Fruit fly (Drosophila melanogaster) whole organism, wandering third instar larva: ENCODE data around the gene CG4382.

Source experiments
- CG32264 ChIP-seq: fragments of 200-800 bp; sonication (Bioruptor generic); optimal IDR thresholded peaks from 2 replicates; lab custom pipeline; 2016; ENCODE audit warnings: missing biosample characterization, missing genetic modification characterization
- CG9705 ChIP-seq: fragments of 200-800 bp; sonication (Bioruptor generic); optimal IDR thresholded peaks from 2 replicates; lab custom pipeline; 2018; ENCODE audit warnings: missing biosample characterization, mild to moderate bottlenecking, missing genetic modification characterization
- CrebA ChIP-seq: fragments of 200-800 bp; sonication (Bioruptor generic); optimal IDR thresholded peaks from 2 replicates; lab custom pipeline; 2016; ENCODE audit warnings: missing biosample characterization, mild to moderate bottlenecking, missing genetic modification characterization, borderline replicate concordance
- Dif ChIP-seq: fragments of 200-275, 200-300 bp; sonication (Bioruptor generic); optimal IDR thresholded peaks from 2 replicates; lab custom pipeline; 2018; ENCODE audit warnings: missing biosample characterization, missing genetic modification characterization; ENCODE audit not compliant: partially characterized antibody
- GATAd ChIP-seq: sonication (Bioruptor generic); optimal IDR thresholded peaks from 2 replicates; lab custom pipeline; 2016; ENCODE audit warnings: missing biosample characterization, missing genetic modification characterization
- HLH106 ChIP-seq: fragments of 200-800 bp; optimal IDR thresholded peaks from 3 replicates; lab custom pipeline; 2019; ENCODE audit warnings: missing biosample characterization, mild to moderate bottlenecking, missing genetic modification characterization, moderate library complexity
- Hnf4 ChIP-seq: fragments of 200-800 bp; sonication (Bioruptor generic); optimal IDR thresholded peaks from 2 replicates; lab custom pipeline; 2016; ENCODE audit warnings: missing biosample characterization, mild to moderate bottlenecking, missing genetic modification characterization
- Hr78 ChIP-seq: fragments of >200 bp; optimal IDR thresholded peaks from 2 replicates; lab custom pipeline; 2017; ENCODE audit warnings: missing biosample characterization, missing genetic modification characterization
- Hr83 ChIP-seq: fragments of 200-300 bp; sonication (Bioruptor generic); optimal IDR thresholded peaks from 2 replicates; lab custom pipeline; 2016; ENCODE audit warnings: missing biosample characterization, mild to moderate bottlenecking, missing genetic modification characterization, moderate library complexity; ENCODE audit not compliant: poor library complexity, severe bottlenecking
- Mio ChIP-seq: sonication (Bioruptor generic); optimal IDR thresholded peaks from 2 replicates; lab custom pipeline; 2016; ENCODE audit warnings: missing biosample characterization, missing genetic modification characterization
- Myc ChIP-seq: fragments of >200 bp; optimal IDR thresholded peaks from 2 replicates; lab custom pipeline; 2017
- N ChIP-seq: fragments of >200 bp; optimal IDR thresholded peaks from 2 replicates; lab custom pipeline; 2018; ENCODE audit warnings: missing biosample characterization, missing external identifiers, missing genetic modification characterization
- Rel ChIP-seq, 2 experiments: fragments of 200-800 bp; sonication (Bioruptor generic) in 1 of 2; optimal IDR thresholded peaks; 2 replicates in 1 of 2; 3 replicates in 1 of 2; lab custom pipeline; 2016 to 2019; ENCODE audit warnings: mild to moderate bottlenecking in 2 of 2, missing biosample characterization in 2 of 2, missing genetic modification characterization in 2 of 2, moderate library complexity in 1 of 2
- Vsx2 ChIP-seq: fragments of 200-300, 225-300 bp; sonication (Bioruptor generic); optimal IDR thresholded peaks from 2 replicates; lab custom pipeline; 2018; ENCODE audit warnings: missing biosample characterization, missing genetic modification characterization; ENCODE audit not compliant: partially characterized antibody
- br ChIP-seq: fragments of 200-800 bp; sonication (Bioruptor generic); optimal IDR thresholded peaks from 2 replicates; lab custom pipeline; 2016; ENCODE audit warnings: missing biosample characterization, missing genetic modification characterization
- dl ChIP-seq, 2 experiments: fragments of 175-275, 200-275 bp in 1 of 2; fragments of 200-275 bp in 1 of 2; sonication (Bioruptor generic); optimal IDR thresholded peaks; lab custom pipeline; 2018; ENCODE audit warnings: mild to moderate bottlenecking in 2 of 2, missing biosample characterization in 2 of 2, missing genetic modification characterization in 2 of 2, moderate library complexity in 2 of 2; ENCODE audit not compliant: partially characterized antibody in 2 of 2, insufficient read depth in 1 of 2
- dmrt93B ChIP-seq: fragments of 200-800 bp; sonication (Bioruptor generic); optimal IDR thresholded peaks from 2 replicates; lab custom pipeline; 2018; ENCODE audit warnings: missing biosample characterization, mild to moderate bottlenecking, missing genetic modification characterization
- ey ChIP-seq: fragments of 200-800 bp; sonication (Bioruptor generic); optimal IDR thresholded peaks from 2 replicates; lab custom pipeline; 2016; ENCODE audit warnings: missing biosample characterization, missing genetic modification characterization
- fru ChIP-seq: fragments of 200-800 bp; sonication (Bioruptor generic); optimal IDR thresholded peaks from 3 replicates; lab custom pipeline; 2016; ENCODE audit warnings: missing biosample characterization, mild to moderate bottlenecking, missing genetic modification characterization
- lola ChIP-seq: fragments of >200 bp; optimal IDR thresholded peaks from 2 replicates; lab custom pipeline; 2017; ENCODE audit warnings: missing biosample characterization, missing genetic modification characterization
- pan ChIP-seq: fragments of >200 bp; optimal IDR thresholded peaks from 2 replicates; lab custom pipeline; 2017
- psq ChIP-seq: fragments of 200-800 bp; sonication (Bioruptor generic); optimal IDR thresholded peaks from 3 replicates; lab custom pipeline; 2017; ENCODE audit warnings: missing biosample characterization, mild to moderate bottlenecking, missing genetic modification characterization, moderate library complexity
- rgr ChIP-seq: fragments of 200-800 bp; sonication (Bioruptor generic); optimal IDR thresholded peaks from 3 replicates; lab custom pipeline; 2016; ENCODE audit warnings: missing biosample characterization, mild to moderate bottlenecking, missing genetic modification characterization
- sage ChIP-seq: fragments of 200-800 bp; sonication (Bioruptor generic); optimal IDR thresholded peaks from 2 replicates; lab custom pipeline; 2016; ENCODE audit warnings: missing biosample characterization, mild to moderate bottlenecking, missing genetic modification characterization
- sv ChIP-seq: fragments of 200-800 bp; sonication (Bioruptor generic); optimal IDR thresholded peaks from 3 replicates; lab custom pipeline; 2016; ENCODE audit warnings: missing biosample characterization, missing genetic modification characterization
- woc ChIP-seq: sonication (Bioruptor generic); optimal IDR thresholded peaks from 2 replicates; lab custom pipeline; 2016; ENCODE audit warnings: missing biosample characterization, mild to moderate bottlenecking, missing genetic modification characterization

Gene CG4382

DNA sequence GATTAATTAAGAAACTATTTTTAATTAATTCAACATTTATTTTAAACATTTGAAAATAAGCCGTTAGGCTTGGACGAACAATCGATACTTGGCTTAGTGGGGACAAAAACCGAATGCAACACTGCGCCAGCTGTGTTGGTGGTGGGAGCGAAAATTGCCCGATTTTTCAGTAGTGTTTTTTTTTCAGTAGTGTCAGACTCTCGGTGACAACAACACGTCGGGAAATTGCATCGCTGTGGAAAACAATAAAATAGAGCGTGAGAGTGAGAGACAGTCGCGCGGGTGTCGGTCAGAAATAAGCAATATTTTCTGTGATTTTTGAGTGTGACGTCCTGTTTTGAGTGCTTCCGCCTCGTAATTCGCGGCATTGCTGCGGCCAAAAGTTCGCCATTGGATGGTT is 16.0 kb upstream of the CG4382 start (continued):
- no peak for TF ChIP-seq Rel (GFP tag; optimal IDR thresholded peaks at IDR 0.05; lab: Kevin White, UChicago)
- TF ChIP-seq Rel (tag; optimal IDR thresholded peaks at IDR 0.05; lab: Kevin White, UChicago), result peak; percentile 41
- TF ChIP-seq CG9705 (GFP tag; lab: Kevin White, UChicago), result no peak
- no peak for TF ChIP-seq sage (GFP tag; lab: Kevin White, UChicago)
- no peak for TF ChIP-seq GATAd (GFP tag; lab: Kevin White, UChicago)

DNA sequence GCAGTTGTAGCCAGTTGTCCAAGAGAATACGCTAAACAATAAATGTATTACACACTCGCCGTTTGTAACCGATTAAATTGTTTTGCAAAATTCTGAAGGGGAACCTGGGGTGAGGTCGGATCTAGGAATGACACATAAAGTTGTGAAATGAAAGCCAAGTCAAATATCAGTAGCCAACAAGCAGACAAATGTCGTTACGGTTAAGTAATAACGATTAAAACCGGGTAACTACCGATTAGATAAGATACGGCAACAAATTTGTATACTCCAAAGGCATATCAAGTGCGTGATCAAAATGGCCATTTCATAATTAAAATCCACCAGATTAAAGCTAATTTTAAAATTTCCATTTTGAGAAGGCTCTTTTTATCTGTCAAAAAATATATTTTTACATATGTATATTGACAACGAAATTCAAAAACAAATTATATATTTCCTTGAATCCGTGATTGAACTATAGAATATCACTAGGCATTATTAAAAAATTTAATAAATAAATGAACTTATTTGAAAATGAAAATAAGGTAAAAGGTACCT is 15.4 kb upstream of the CG4382 start, which contains the start of gene GlcAT-S:
GlcAT-S (plus strand) TSS at position 487 of the 537 bp plus-strand sequence.
- no peak for TF ChIP-seq Rel (GFP tag; optimal IDR thresholded peaks at IDR 0.05; lab: Kevin White, UChicago)
- peak; percentile 63 for TF ChIP-seq Rel (tag; optimal IDR thresholded peaks at IDR 0.05; lab: Kevin White, UChicago)
- TF ChIP-seq ey (GFP tag; lab: Kevin White, UChicago), result no peak
- no peak for TF ChIP-seq Hnf4 (GFP tag; lab: Kevin White, UChicago)
- TF ChIP-seq woc (GFP tag; lab: Kevin White, UChicago), result no peak
- no peak for TF ChIP-seq CrebA (GFP tag; lab: Kevin White, UChicago)

DNA sequence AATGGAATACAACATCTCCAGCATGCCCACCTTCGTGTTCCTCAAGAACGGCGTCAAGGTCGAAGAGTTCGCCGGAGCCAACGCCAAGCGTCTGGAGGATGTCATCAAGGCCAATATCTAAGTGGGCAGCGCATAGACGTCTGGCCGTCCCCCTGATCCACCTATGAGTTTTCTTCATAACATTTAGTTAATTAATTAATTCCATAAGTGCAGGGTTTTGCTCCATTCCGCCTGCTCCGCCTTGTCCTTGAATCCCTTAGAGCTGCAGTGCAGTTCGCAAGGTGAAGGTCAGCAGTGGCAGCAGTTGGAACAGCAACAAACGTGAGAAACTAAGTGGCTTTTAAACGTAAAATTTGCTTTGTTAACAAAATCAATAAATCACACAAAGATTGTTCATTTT is 14.9 kb upstream of the CG4382 start:
- TF ChIP-seq rgr (GFP tag; lab: Kevin White, UChicago) (no peak), sv (GFP tag; lab: Kevin White, UChicago) (no peak), sage (GFP tag; lab: Kevin White, UChicago) (no peak), pan (lab: Kevin White, UChicago) (no peak), HLH106 (no peak), dmrt93B (no peak), ey (GFP tag; lab: Kevin White, UChicago) (no peak), N (GFP tag; lab: Kevin White, UChicago) (no peak), dl (GFP tag; optimal IDR thresholded peaks at IDR 0.05; lab: Kevin White, UChicago; ENCODE audit: insufficient read depth in 1 of 2, partially characterized antibody in 2 of 2) (no peak), Rel (GFP tag; optimal IDR thresholded peaks at IDR 0.05; lab: Kevin White, UChicago) (no peak), Rel (tag; optimal IDR thresholded peaks at IDR 0.05; lab: Kevin White, UChicago) (no peak), br (GFP tag; lab: Kevin White, UChicago) (no peak), Myc (no peak), CG32264 (no peak), Mio (GFP tag; lab: Kevin White, UChicago) (no peak), psq (GFP tag; lab: Kevin White, UChicago) (no peak), fru (GFP tag; lab: Kevin White, UChicago) (no peak), Hr78 (no peak), Vsx2 (GFP tag; lab: Kevin White, UChicago) (no peak)
- TF ChIP-seq, all 38 proteins: peak for 0

DNA sequence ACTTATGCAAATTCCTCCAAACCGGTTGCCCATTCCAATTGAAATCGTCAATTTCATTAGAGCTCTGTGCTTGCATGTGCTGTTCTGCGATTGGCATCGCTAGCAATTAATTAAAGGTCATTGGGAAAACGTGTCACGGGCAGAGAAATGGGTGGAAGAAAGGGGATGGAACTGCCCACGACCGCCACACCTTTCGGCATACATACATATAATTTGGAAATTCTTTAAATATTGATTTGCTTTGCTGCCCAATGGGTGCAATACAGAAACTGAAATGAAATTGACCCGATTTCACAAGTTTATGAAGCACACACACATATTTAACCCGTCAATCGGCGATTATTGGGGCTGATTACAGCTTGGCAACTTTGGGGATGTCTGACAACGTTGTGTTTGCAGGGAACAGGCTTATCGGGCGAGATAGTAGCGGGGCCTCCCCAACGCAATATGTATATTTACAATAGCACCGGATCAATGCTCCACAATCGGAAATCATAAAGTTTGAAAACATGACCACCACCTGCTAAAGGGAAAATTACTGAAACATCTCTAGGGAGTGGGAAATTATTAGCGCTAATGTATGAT is 14.1 kb upstream of the CG4382 start:
- TF ChIP-seq Mio (GFP tag; lab: Kevin White, UChicago), result no peak
- TF ChIP-seq Rel (GFP tag; optimal IDR thresholded peaks at IDR 0.05; lab: Kevin White, UChicago), result no peak
- TF ChIP-seq Rel (tag; optimal IDR thresholded peaks at IDR 0.05; lab: Kevin White, UChicago), result peak; percentile 99
- TF ChIP-seq CrebA (GFP tag; lab: Kevin White, UChicago), result no peak
- no peak for TF ChIP-seq Hr83 (GFP tag; lab: Kevin White, UChicago)
- no peak for TF ChIP-seq ey (GFP tag; lab: Kevin White, UChicago)
- TF ChIP-seq N (GFP tag; lab: Kevin White, UChicago), result no peak

DNA sequence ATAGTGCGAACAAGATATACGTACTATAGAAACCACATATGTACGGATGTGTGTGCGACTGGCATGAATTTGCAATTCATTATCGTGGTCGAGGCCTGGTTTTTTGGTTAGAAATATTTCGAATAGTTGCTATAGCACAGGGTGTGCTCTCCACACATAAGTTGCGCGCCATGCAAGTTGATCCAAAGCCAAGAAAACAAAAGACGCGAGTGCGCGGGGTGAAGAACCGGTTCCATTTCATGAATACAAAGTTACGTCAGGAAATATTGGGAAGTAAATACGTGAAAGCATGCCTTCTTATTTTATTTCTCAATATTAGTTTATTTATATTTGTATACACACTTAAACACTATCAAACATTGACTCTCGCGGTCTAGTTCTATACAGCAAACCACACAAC is 13.2 kb upstream of the CG4382 start:
- no peak for TF ChIP-seq CrebA (GFP tag; lab: Kevin White, UChicago)
- TF ChIP-seq lola (GFP tag; lab: Kevin White, UChicago), result no peak
- no peak for TF ChIP-seq GATAd (GFP tag; lab: Kevin White, UChicago)
- no peak for TF ChIP-seq Hr78
- no peak for TF ChIP-seq sv (GFP tag; lab: Kevin White, UChicago)
- TF ChIP-seq rgr (GFP tag; lab: Kevin White, UChicago), result no peak
- TF ChIP-seq Mio (GFP tag; lab: Kevin White, UChicago), result no peak
- no peak for TF ChIP-seq Dif
- TF ChIP-seq Vsx2 (GFP tag; lab: Kevin White, UChicago), result no peak
- no peak for TF ChIP-seq sage (GFP tag; lab: Kevin White, UChicago)
- TF ChIP-seq pan (lab: Kevin White, UChicago), result no peak
